Fruit fly (Drosophila melanogaster) whole organism, prepupa: ENCODE data around the gene CG31008.
A peak's percentile ranks its signal among the peaks of the same experiment; 100 is the strongest.

Source experiments
- Blimp-1 ChIP-seq: fragments of 200-800 bp; sonication (Bioruptor generic); optimal IDR thresholded peaks from 3 replicates; lab custom pipeline; 2017; ENCODE audit warnings: missing biosample characterization, missing genetic modification characterization, mild to moderate bottlenecking, moderate library complexity, missing genetic modification reagents
- CG11294 ChIP-seq: fragments of 200-800 bp; sonication (Bioruptor generic); IDR thresholded peaks from 2 replicates; pipeline ENCODE4 v1.3.6; 2022; ENCODE audit warnings: missing biosample characterization, missing genetic modification characterization
- CG11762 ChIP-seq: fragments of 200-800 bp; sonication (Bioruptor generic); optimal IDR thresholded peaks from 3 replicates; lab custom pipeline; 2016; ENCODE audit warnings: missing biosample characterization, missing genetic modification characterization; ENCODE audit not compliant: insufficient read depth
- CG11902 ChIP-seq: fragments of 200-800 bp; sonication (Bioruptor generic); optimal IDR thresholded peaks from 3 replicates; lab custom pipeline; 2016; ENCODE audit warnings: missing biosample characterization, missing genetic modification characterization
- CG15336 ChIP-seq: fragments of 200-800 bp; sonication (Bioruptor generic); IDR thresholded peaks from 2 replicates; pipeline ENCODE4 v1.3.6; 2022; ENCODE audit warnings: missing biosample characterization, missing genetic modification characterization
- CG1621 ChIP-seq: fragments of 200-800 bp; sonication (Bioruptor generic); optimal IDR thresholded peaks from 3 replicates; lab custom pipeline; 2018; ENCODE audit warnings: missing biosample characterization, mild to moderate bottlenecking, missing genetic modification characterization
- CG31627 ChIP-seq: fragments of 200-800 bp; sonication (Bioruptor generic); optimal IDR thresholded peaks from 3 replicates; lab custom pipeline; 2016; ENCODE audit warnings: missing biosample characterization, missing genetic modification characterization
- CG3919 ChIP-seq: fragments of 200-800 bp; sonication (Bioruptor generic); optimal IDR thresholded peaks from 3 replicates; lab custom pipeline; 2016; ENCODE audit warnings: missing biosample characterization, missing genetic modification characterization
- CG6276 ChIP-seq: fragments of 200-800 bp; sonication (Bioruptor generic); optimal IDR thresholded peaks from 2 replicates; lab custom pipeline; 2017; ENCODE audit warnings: missing biosample characterization, mild to moderate bottlenecking, missing genetic modification characterization
- CG6792 ChIP-seq: fragments of 200-800 bp; sonication (Bioruptor generic); optimal IDR thresholded peaks from 3 replicates; lab custom pipeline; 2016; ENCODE audit warnings: missing biosample characterization, missing genetic modification characterization
- CG8632 ChIP-seq: fragments of 200-800 bp; sonication (Bioruptor generic); optimal IDR thresholded peaks from 3 replicates; lab custom pipeline; 2016; ENCODE audit warnings: missing biosample characterization, missing genetic modification characterization
- CG9139 ChIP-seq: fragments of 200-800 bp; sonication (Bioruptor generic); optimal IDR thresholded peaks from 3 replicates; lab custom pipeline; 2017; ENCODE audit warnings: missing biosample characterization, mild to moderate bottlenecking, missing genetic modification characterization
- Eip78C ChIP-seq: fragments of 200-800 bp; sonication (Bioruptor generic); peaks from one replicate; lab custom pipeline; 2016; ENCODE audit warnings: missing biosample characterization, missing genetic modification characterization
- Ets96B ChIP-seq: fragments of 200-800 bp; optimal IDR thresholded peaks from 2 replicates; lab custom pipeline; 2019; ENCODE audit warnings: missing biosample characterization, mild to moderate bottlenecking, missing genetic modification characterization, moderate library complexity
- Gug ChIP-seq: fragments of 200-800 bp; sonication (Bioruptor generic); IDR thresholded peaks from 2 replicates; pipeline ENCODE4 v1.3.6; 2022; ENCODE audit warnings: missing biosample characterization, missing genetic modification characterization
- Hr38 ChIP-seq: sonication (Bioruptor generic); optimal IDR thresholded peaks from 2 replicates; lab custom pipeline; 2016; ENCODE audit warnings: missing biosample characterization, missing genetic modification characterization
- Hr4 ChIP-seq: fragments of 200-800 bp; sonication (Bioruptor generic); optimal IDR thresholded peaks from 3 replicates; lab custom pipeline; 2016; ENCODE audit warnings: missing biosample characterization, missing genetic modification characterization
- Lpt ChIP-seq: fragments of 200-800 bp; sonication (Bioruptor generic); optimal IDR thresholded peaks from 3 replicates; lab custom pipeline; 2016; ENCODE audit warnings: missing biosample characterization, missing genetic modification characterization
- Met ChIP-seq: fragments of 200-800 bp; sonication (Bioruptor generic); optimal IDR thresholded peaks from 3 replicates; lab custom pipeline; 2016; ENCODE audit warnings: missing biosample characterization, missing genetic modification characterization
- OdsH ChIP-seq: fragments of 200-800 bp; sonication (Bioruptor generic); optimal IDR thresholded peaks from 3 replicates; lab custom pipeline; 2016; ENCODE audit warnings: missing biosample characterization, missing genetic modification characterization
- Sox14 ChIP-seq: fragments of 200-800 bp; sonication (Bioruptor generic); optimal IDR thresholded peaks from 3 replicates; lab custom pipeline; 2016; ENCODE audit warnings: missing biosample characterization, missing genetic modification characterization
- achi ChIP-seq: fragments of 200-800 bp; sonication (Bioruptor generic); optimal IDR thresholded peaks from 3 replicates; lab custom pipeline; 2016; ENCODE audit warnings: missing biosample characterization, missing genetic modification characterization
- acj6 ChIP-seq: fragments of 200-800 bp; sonication (Bioruptor generic); optimal IDR thresholded peaks from 3 replicates; lab custom pipeline; 2016; ENCODE audit warnings: missing biosample characterization, missing genetic modification characterization
- cyc ChIP-seq: fragments of 200-800 bp; sonication (Bioruptor generic); optimal IDR thresholded peaks from 3 replicates; lab custom pipeline; 2016; ENCODE audit warnings: missing biosample characterization, missing genetic modification characterization
- dac ChIP-seq: fragments of 200-800 bp; sonication (Bioruptor generic); optimal IDR thresholded peaks from 2 replicates; lab custom pipeline; 2017; ENCODE audit warnings: missing biosample characterization, mild to moderate bottlenecking, missing genetic modification characterization
- fd59A ChIP-seq: fragments of 200-800 bp; sonication (Bioruptor generic); optimal IDR thresholded peaks from 2 replicates; lab custom pipeline; 2017; ENCODE audit warnings: missing biosample characterization, mild to moderate bottlenecking, missing genetic modification characterization, missing genetic modification reagents
- fd85E ChIP-seq: fragments of 200-800 bp; sonication (Bioruptor generic); optimal IDR thresholded peaks from 3 replicates; lab custom pipeline; 2016; ENCODE audit warnings: missing biosample characterization, missing genetic modification characterization
- fkh ChIP-seq: fragments of 200-800 bp; sonication (Bioruptor generic); optimal IDR thresholded peaks from 3 replicates; lab custom pipeline; 2017; ENCODE audit warnings: missing biosample characterization, mild to moderate bottlenecking, missing genetic modification characterization, moderate library complexity
- lz ChIP-seq: fragments of 200-800 bp; sonication (Bioruptor generic); optimal IDR thresholded peaks from 3 replicates; lab custom pipeline; 2016; ENCODE audit warnings: missing biosample characterization, missing genetic modification characterization
- pdm3 ChIP-seq: fragments of 200-800 bp; sonication (Bioruptor generic); optimal IDR thresholded peaks from 3 replicates; lab custom pipeline; 2016; ENCODE audit warnings: missing biosample characterization, missing genetic modification characterization
- spab ChIP-seq: fragments of 200-800 bp; sonication (Bioruptor generic); optimal IDR thresholded peaks from 2 replicates; lab custom pipeline; 2017; ENCODE audit warnings: missing biosample characterization, mild to moderate bottlenecking, missing genetic modification characterization, missing genetic modification reagents
- svp ChIP-seq: fragments of 200-800 bp; sonication (Bioruptor generic); peaks from one replicate; lab custom pipeline; 2016; ENCODE audit warnings: missing biosample characterization, missing genetic modification characterization
- topi ChIP-seq: fragments of 200-800 bp; sonication (Bioruptor generic); optimal IDR thresholded peaks from 3 replicates; lab custom pipeline; 2016; ENCODE audit warnings: missing biosample characterization, missing genetic modification characterization
- vri ChIP-seq: fragments of 200-800 bp; sonication (Bioruptor generic); optimal IDR thresholded peaks from 3 replicates; lab custom pipeline; 2016; ENCODE audit warnings: missing biosample characterization, mild to moderate bottlenecking, missing genetic modification characterization

Gene CG31008

dm6 chr3R:31019662-31020061, 29.9 kb upstream of the CG31008 start:
- TF ChIP-seq CG15336 (GFP tag; lab: Robert Waterston, UW): no peak
- no peak for TF ChIP-seq CG3919
- TF ChIP-seq Ets96B (tag; lab: Kevin White, UChicago): no peak
- TF ChIP-seq svp (GFP tag; lab: Kevin White, UChicago): peak; percentile 50
- TF ChIP-seq CG11294 (GFP tag; lab: Robert Waterston, UW): 0 out of 2 replicates have a peak, but pooled peaks have one; percentile 24

- TF ChIP-seq svp (GFP tag; lab: Kevin White, UChicago): peak; percentile 75
- TF ChIP-seq Hr4 (GFP tag; lab: Kevin White, UChicago): no peak
Observed at dm6 chr3R:31016715-31017114, 26.9 kb upstream of the CG31008 start, which contains the start of gene 5-HT7. 5-HT7 (minus strand) TSS chr3R:31016875.

dm6 chr3R:31010086-31010485, 20.3 kb upstream of the CG31008 start:
- TF ChIP-seq vri (peak; percentile 53), fkh (GFP tag; lab: Kevin White, UChicago) (peak; percentile 61), CG8632 (GFP tag; lab: Kevin White, UChicago) (no peak), lz (GFP tag; lab: Kevin White, UChicago) (no peak), fd59A (GFP tag; lab: Kevin White, UChicago) (no peak), CG1621 (tag; lab: Kevin White, UChicago) (no peak)

dm6 chr3R:31006599-31006998, 16.8 kb upstream of the CG31008 start:
- TF ChIP-seq fd85E (GFP tag; lab: Kevin White, UChicago): no peak
- TF ChIP-seq fd59A (GFP tag; lab: Kevin White, UChicago): no peak
- no peak for TF ChIP-seq Lpt (GFP tag; lab: Kevin White, UChicago)
- no peak for TF ChIP-seq CG11294 (GFP tag; lab: Robert Waterston, UW)
- no peak for TF ChIP-seq CG8632 (GFP tag; lab: Kevin White, UChicago)
- TF ChIP-seq Hr38 (GFP tag; lab: Kevin White, UChicago): no peak
- TF ChIP-seq Blimp-1 (GFP tag; lab: Kevin White, UChicago): no peak
- TF ChIP-seq Ets96B (tag; lab: Kevin White, UChicago): no peak
- no peak for TF ChIP-seq acj6 (GFP tag; lab: Kevin White, UChicago)
- TF ChIP-seq CG6276 (GFP tag; lab: Kevin White, UChicago): no peak
- no peak for TF ChIP-seq CG9139 (GFP tag; lab: Kevin White, UChicago)
- no peak for TF ChIP-seq vri
- TF ChIP-seq CG11762 (GFP tag; lab: Kevin White, UChicago): no peak
- TF ChIP-seq CG15336 (GFP tag; lab: Robert Waterston, UW): no peak
- peak; percentile 70 for TF ChIP-seq svp (GFP tag; lab: Kevin White, UChicago)
- no peak for TF ChIP-seq CG1621 (tag; lab: Kevin White, UChicago)
- TF ChIP-seq CG6792 (GFP tag; lab: Kevin White, UChicago): no peak
- TF ChIP-seq pdm3 (GFP tag; lab: Kevin White, UChicago): peak; percentile 7
- peak; percentile 52 for TF ChIP-seq Eip78C (GFP tag; lab: Kevin White, UChicago)
- no peak for TF ChIP-seq OdsH (GFP tag; lab: Kevin White, UChicago)
- no peak for TF ChIP-seq CG11902 (GFP tag; lab: Kevin White, UChicago)

dm6 chr3R:30992357-30992756, 2.6 kb upstream of the CG31008 start, which contains the start of gene CG31007:
CG31007 (minus strand) TSS chr3R:30992457.
- TF ChIP-seq lz (GFP tag; lab: Kevin White, UChicago) (no peak), svp (GFP tag; lab: Kevin White, UChicago) (peak; percentile 32)

- TF ChIP-seq spab (no peak), Hr4 (GFP tag; lab: Kevin White, UChicago) (no peak), cyc (GFP tag; lab: Kevin White, UChicago) (no peak), Sox14 (GFP tag; lab: Kevin White, UChicago) (no peak), CG31627 (no peak), topi (GFP tag; lab: Kevin White, UChicago) (no peak), CG6276 (GFP tag; lab: Kevin White, UChicago) (no peak), achi (GFP tag; lab: Kevin White, UChicago) (no peak), Gug (no peak), lz (GFP tag; lab: Kevin White, UChicago) (no peak), CG11762 (GFP tag; lab: Kevin White, UChicago) (no peak), dac (GFP tag; lab: Kevin White, UChicago) (no peak), CG11294 (GFP tag; lab: Robert Waterston, UW) (no peak), Met (GFP tag; lab: Kevin White, UChicago) (no peak)
Observed at dm6 chr3R:30964220-30964619, 25.6 kb downstream of the CG31008 start, which contains the start of gene Ctr1C. Ctr1C (minus strand) TSS chr3R:30964320.
